Worm (Caenorhabditis elegans): ENCODE results near the gene K02E2.11.

- TF ChIP-seq aly-1 (tag; optimal IDR thresholded peaks at IDR 0.05) (no peak), pes-1 (GFP tag; IDR thresholded peaks at IDR 0.05) (no peak), ama-1 (optimal IDR thresholded peaks at IDR 0.05) (no peak), ceh-36 (tag; optimal IDR thresholded peaks at IDR 0.05) (no peak), hmg-4 (GFP tag; optimal IDR thresholded peaks at IDR 0.05) (no peak), B0310.2 (tag; optimal IDR thresholded peaks at IDR 0.05) (no peak), flt-1 (GFP tag; IDR thresholded peaks at IDR 0.05) (no peak), ets-7 (tag; optimal IDR thresholded peaks at IDR 0.05) (no peak), hnd-1 (tag; optimal IDR thresholded peaks at IDR 0.05) (no peak), hmbx-1 (tag; optimal IDR thresholded peaks at IDR 0.05) (no peak), tra-4 (tag; optimal IDR thresholded peaks at IDR 0.05) (no peak), ceh-13 (GFP tag; optimal IDR thresholded peaks at IDR 0.05) (no peak), tbx-37 (GFP tag; conservative IDR thresholded peaks at IDR 0.05) (no peak)
Observed at ce11 chrV:20409016-20409415, 25.9 kb downstream of the K02E2.11 start.

All from whole organism, early embryonic.